Fruit fly (Drosophila melanogaster) whole organism, embryonic: ENCODE data around the gene CG7781.

Experiments
- CG10543 ChIP-seq: fragments of 200-800 bp; sonication (Bioruptor generic); optimal IDR thresholded peaks from 3 replicates; lab custom pipeline; 2017; ENCODE audit warnings: missing biosample characterization, mild to moderate bottlenecking, missing genetic modification characterization, moderate library complexity
- CG10959 ChIP-seq: fragments of 200-800 bp; sonication (Bioruptor generic); IDR thresholded peaks from 2 replicates; pipeline ENCODE4 v1.3.6; 2022; ENCODE audit warnings: missing biosample characterization, missing genetic modification characterization
- CG11247 ChIP-seq: fragments of 200-800 bp; sonication (Bioruptor generic); IDR thresholded peaks from 2 replicates; pipeline ENCODE4 v1.3.6; 2022; ENCODE audit warnings: missing biosample characterization, missing genetic modification characterization
- CG11398 ChIP-seq: fragments of 200-800 bp; sonication (Bioruptor generic); optimal IDR thresholded peaks from 2 replicates; lab custom pipeline; 2016; ENCODE audit warnings: missing biosample characterization, missing genetic modification characterization
- CG11504 ChIP-seq: fragments of 200-800 bp; sonication (Bioruptor generic); optimal IDR thresholded peaks from 3 replicates; lab custom pipeline; 2019; ENCODE audit warnings: missing biosample characterization, mild to moderate bottlenecking, missing genetic modification characterization, moderate library complexity
- CG13296 ChIP-seq: fragments of 200-800 bp; sonication (Bioruptor generic); optimal IDR thresholded peaks from 3 replicates; lab custom pipeline; 2018; ENCODE audit warnings: missing biosample characterization, mild to moderate bottlenecking, missing genetic modification characterization
- CG13894 ChIP-seq: fragments of 200-800 bp; sonication (Bioruptor generic); optimal IDR thresholded peaks from 3 replicates; lab custom pipeline; 2018; ENCODE audit warnings: missing biosample characterization, mild to moderate bottlenecking, missing genetic modification characterization, moderate library complexity
- CG15269 ChIP-seq: fragments of 200-800 bp; sonication (Bioruptor generic); optimal IDR thresholded peaks from 2 replicates; lab custom pipeline; 2018; ENCODE audit warnings: missing biosample characterization, mild to moderate bottlenecking, missing genetic modification characterization, moderate library complexity
- CG16779 ChIP-seq: fragments of 200-800 bp; sonication (Bioruptor generic); IDR thresholded peaks from 2 replicates; pipeline ENCODE4 v1.3.6; 2022; ENCODE audit warnings: missing biosample characterization, missing genetic modification characterization
- CG17186 ChIP-seq: fragments of 200-800 bp; sonication (Bioruptor generic); optimal IDR thresholded peaks from 3 replicates; lab custom pipeline; 2017; ENCODE audit warnings: missing biosample characterization, missing genetic modification reagents, missing genetic modification characterization
- CG17612 ChIP-seq: fragments of 200-800 bp; sonication (Bioruptor generic); IDR thresholded peaks from 2 replicates; pipeline ENCODE4 v1.3.6; 2022; ENCODE audit warnings: missing biosample characterization, missing genetic modification characterization
- CG18476 ChIP-seq: fragments of 200-800 bp; sonication (Bioruptor generic); optimal IDR thresholded peaks from 2 replicates; lab custom pipeline; 2016; ENCODE audit warnings: missing biosample characterization, mild to moderate bottlenecking, missing genetic modification characterization
- CG2678 ChIP-seq: fragments of 200-800 bp; sonication (Bioruptor generic); optimal IDR thresholded peaks from 3 replicates; lab custom pipeline; 2019; ENCODE audit warnings: missing biosample characterization, mild to moderate bottlenecking, missing genetic modification characterization, moderate library complexity
- CG31441 ChIP-seq: fragments of 200-800 bp; sonication (Bioruptor generic); IDR thresholded peaks from 2 replicates; pipeline ENCODE4 v1.3.6; 2022; ENCODE audit warnings: missing biosample characterization, missing genetic modification characterization
- CG33213 ChIP-seq: fragments of 200-800 bp; sonication (Bioruptor generic); optimal IDR thresholded peaks from 3 replicates; lab custom pipeline; 2016; ENCODE audit warnings: missing biosample characterization, missing genetic modification characterization
- CG34422 ChIP-seq: fragments of 200-800 bp; sonication (Bioruptor generic); IDR thresholded peaks from 3 replicates; pipeline ENCODE4 v1.3.6; 2022; ENCODE audit warnings: missing biosample characterization, missing genetic modification characterization
- CG4282 ChIP-seq: fragments of 200-800 bp; sonication (Bioruptor generic); optimal IDR thresholded peaks from 2 replicates; lab custom pipeline; 2016; ENCODE audit warnings: missing biosample characterization, missing genetic modification characterization
- CG43689 ChIP-seq: fragments of 200-800 bp; sonication (Bioruptor generic); IDR thresholded peaks from 2 replicates; pipeline ENCODE4 v1.3.6; 2022; ENCODE audit warnings: missing biosample characterization, missing genetic modification characterization
- CG7839 ChIP-seq: fragments of 200-800 bp; sonication (Bioruptor generic); optimal IDR thresholded peaks from 3 replicates; lab custom pipeline; 2018; ENCODE audit warnings: missing biosample characterization, mild to moderate bottlenecking, missing genetic modification characterization, moderate library complexity
- CG8359 ChIP-seq: fragments of 200-800 bp; sonication (Bioruptor generic); optimal IDR thresholded peaks from 2 replicates; lab custom pipeline; 2017; ENCODE audit warnings: missing biosample characterization, mild to moderate bottlenecking, missing genetic modification characterization, borderline replicate concordance
- CG8388 ChIP-seq: fragments of 200-800 bp; sonication (Bioruptor generic); optimal IDR thresholded peaks from 2 replicates; lab custom pipeline; 2019; ENCODE audit warnings: missing biosample characterization, mild to moderate bottlenecking, missing genetic modification characterization, moderate library complexity
- Chrac-16 ChIP-seq: fragments of 200-800 bp; sonication (Bioruptor generic); optimal IDR thresholded peaks from 3 replicates; lab custom pipeline; 2016; ENCODE audit warnings: missing biosample characterization, missing genetic modification characterization
- CoRest ChIP-seq: fragments of 200-800 bp; sonication (Bioruptor generic); optimal IDR thresholded peaks from 3 replicates; lab custom pipeline; 2018; ENCODE audit warnings: missing biosample characterization, mild to moderate bottlenecking, missing genetic modification characterization, moderate library complexity
- CrebB ChIP-seq: fragments of 200-800 bp; sonication (Bioruptor generic); optimal IDR thresholded peaks from 3 replicates; lab custom pipeline; 2018; ENCODE audit warnings: missing biosample characterization, mild to moderate bottlenecking, missing genetic modification characterization
- Dbx ChIP-seq: fragments of 200-800 bp; sonication (Bioruptor generic); IDR thresholded peaks from 3 replicates; pipeline ENCODE4 v1.3.6; 2022; ENCODE audit warnings: missing biosample characterization, missing genetic modification characterization
- Dp ChIP-seq: fragments of 200-800 bp; sonication (Bioruptor generic); optimal IDR thresholded peaks from 2 replicates; lab custom pipeline; 2018; ENCODE audit warnings: missing biosample characterization, mild to moderate bottlenecking, missing genetic modification characterization, moderate library complexity
- Drgx ChIP-seq: fragments of 200-800 bp; sonication (Bioruptor generic); IDR thresholded peaks from 2 replicates; pipeline ENCODE4 v1.3.6; 2022; ENCODE audit warnings: missing biosample characterization, missing genetic modification characterization
- H15 ChIP-seq: fragments of 200-800 bp; sonication (Bioruptor generic); IDR thresholded peaks from 3 replicates; pipeline ENCODE4 v1.3.6; 2022; ENCODE audit warnings: missing biosample characterization, missing genetic modification characterization
- MESR4 ChIP-seq: fragments of 200-800 bp; sonication (Bioruptor generic); optimal IDR thresholded peaks from 2 replicates; lab custom pipeline; 2018; ENCODE audit warnings: missing biosample characterization, mild to moderate bottlenecking, missing genetic modification characterization, moderate library complexity
- Mad ChIP-seq: fragments of 200-800 bp; sonication (Bioruptor generic); optimal IDR thresholded peaks from 2 replicates; lab custom pipeline; 2016; ENCODE audit warnings: missing biosample characterization, missing genetic modification characterization
- Med ChIP-seq: fragments of 200-800 bp; sonication (Bioruptor generic); peaks from one replicate; lab custom pipeline; 2016; ENCODE audit warnings: missing biosample characterization, missing genetic modification characterization, mild to moderate bottlenecking, inconsistent platforms, moderate library complexity
- NFAT ChIP-seq: fragments of 200-800 bp; sonication (Bioruptor generic); IDR thresholded peaks from 2 replicates; pipeline ENCODE4 v1.3.6; 2022; ENCODE audit warnings: missing biosample characterization, missing genetic modification characterization
- NK7.1 ChIP-seq: fragments of 200-800 bp; sonication (Bioruptor generic); optimal IDR thresholded peaks from 3 replicates; lab custom pipeline; 2016; ENCODE audit warnings: missing biosample characterization, missing genetic modification characterization
- NfI ChIP-seq: fragments of 200-800 bp; sonication (Bioruptor generic); optimal IDR thresholded peaks from 3 replicates; lab custom pipeline; 2018; ENCODE audit warnings: missing biosample characterization, mild to moderate bottlenecking, missing genetic modification characterization, moderate library complexity
- Six4 ChIP-seq: fragments of 200-800 bp; sonication (Bioruptor generic); optimal IDR thresholded peaks from 2 replicates; lab custom pipeline; 2016; ENCODE audit warnings: missing biosample characterization, missing genetic modification characterization
- ara ChIP-seq: fragments of 200-800 bp; sonication (Bioruptor generic); IDR thresholded peaks from 2 replicates; pipeline ENCODE4 v1.3.6; 2022; ENCODE audit warnings: missing biosample characterization, missing genetic modification characterization
- crc ChIP-seq: fragments of 200-800 bp; sonication (Bioruptor generic); optimal IDR thresholded peaks from 2 replicates; lab custom pipeline; 2016; ENCODE audit warnings: missing biosample characterization, missing genetic modification characterization
- emc ChIP-seq: fragments of 200-800 bp; sonication (Bioruptor generic); optimal IDR thresholded peaks from 2 replicates; lab custom pipeline; 2016; ENCODE audit warnings: missing biosample characterization, missing genetic modification characterization
- grn ChIP-seq: fragments of 200-800 bp; sonication (Bioruptor generic); optimal IDR thresholded peaks from 3 replicates; lab custom pipeline; 2017; ENCODE audit warnings: missing biosample characterization, missing genetic modification characterization
- hkb ChIP-seq, 2 experiments: fragments of 200-800 bp in 1 of 2; fragments of >200 bp in 1 of 2; sonication (Bioruptor generic) in 1 of 2; IDR thresholded peaks in 1 of 2; optimal IDR thresholded peaks in 1 of 2; 2 replicates each; pipeline versions ENCODE4 v1.3.6 to Lab custom; 2017 to 2022; ENCODE audit warnings: missing biosample characterization in 1 of 2, missing genetic modification characterization in 1 of 2
- ind ChIP-seq: fragments of 200-800 bp; sonication (Bioruptor generic); optimal IDR thresholded peaks from 3 replicates; lab custom pipeline; 2016; ENCODE audit warnings: missing biosample characterization, missing genetic modification characterization
- ken ChIP-seq: fragments of 200-800 bp; sonication (Bioruptor generic); IDR thresholded peaks from 3 replicates; pipeline ENCODE4 v1.3.6; 2022; ENCODE audit warnings: missing biosample characterization, missing genetic modification characterization
- lilli ChIP-seq: fragments of 200-800 bp; sonication (Bioruptor generic); optimal IDR thresholded peaks from 3 replicates; lab custom pipeline; 2016; ENCODE audit warnings: missing biosample characterization, missing genetic modification characterization
- pan ChIP-seq, 4 experiments: fragments of >200 bp in 3 of 4; fragments of 200-800 bp in 1 of 4; sonication (Bioruptor generic) in 1 of 4; optimal IDR thresholded peaks in 3 of 4; IDR thresholded peaks in 1 of 4; 2 replicates each; pipeline versions ENCODE4 v1.3.6 to Lab custom; 2017 to 2022; ENCODE audit warnings: missing biosample characterization in 2 of 4, missing genetic modification characterization in 2 of 4, mixed read lengths in 1 of 4
- ranshi ChIP-seq: fragments of 200-800 bp; sonication (Bioruptor generic); IDR thresholded peaks from 2 replicates; pipeline ENCODE4 v1.3.6; 2022; ENCODE audit warnings: missing biosample characterization, missing genetic modification characterization
- row ChIP-seq: fragments of 200-800 bp; sonication (Bioruptor generic); IDR thresholded peaks from 3 replicates; pipeline ENCODE4 v1.3.6; 2022; ENCODE audit warnings: missing biosample characterization, missing genetic modification characterization
- shn ChIP-seq: fragments of 200-800 bp; sonication (Bioruptor generic); optimal IDR thresholded peaks from 3 replicates; lab custom pipeline; 2016; ENCODE audit warnings: missing biosample characterization, missing genetic modification characterization
- sima ChIP-seq: fragments of 200-800 bp; sonication (Bioruptor generic); optimal IDR thresholded peaks from 2 replicates; lab custom pipeline; 2016; ENCODE audit warnings: missing biosample characterization, missing genetic modification characterization
- tap ChIP-seq: fragments of 200-800 bp; optimal IDR thresholded peaks from 3 replicates; lab custom pipeline; 2019; ENCODE audit warnings: missing biosample characterization, mild to moderate bottlenecking, missing genetic modification characterization, moderate library complexity
- tin ChIP-seq: fragments of 200-800 bp; sonication (Bioruptor generic); optimal IDR thresholded peaks from 3 replicates; lab custom pipeline; 2016; ENCODE audit warnings: missing biosample characterization, missing genetic modification characterization
- tna ChIP-seq: fragments of 200-800 bp; sonication (Bioruptor generic); IDR thresholded peaks from 2 replicates; pipeline ENCODE4 v1.3.6; 2022; ENCODE audit warnings: missing biosample characterization, missing genetic modification characterization; ENCODE audit not compliant: partially characterized antibody

Gene CG7781

DNA sequence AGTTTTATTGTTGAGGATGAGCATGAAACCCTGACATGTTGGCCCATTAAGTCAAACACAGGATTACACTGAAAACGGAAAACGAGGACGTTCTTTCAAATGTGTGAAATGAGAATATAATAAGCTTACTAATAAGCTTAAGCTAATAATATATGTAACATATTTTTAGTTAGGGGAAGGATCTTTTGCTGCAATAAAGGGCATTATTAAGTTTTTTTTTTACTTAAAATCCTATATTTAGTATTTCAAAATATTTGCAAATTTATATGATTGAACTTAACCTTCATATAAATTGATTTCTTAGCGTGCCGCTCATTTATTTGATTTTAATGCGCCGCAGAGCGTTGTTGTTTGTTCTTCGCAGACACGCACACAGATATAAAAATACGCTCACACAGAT lies 8.0 kb upstream of the CG7781 start (continued):
- TF ChIP-seq tna (no peak), row (GFP tag; lab: Robert Waterston, UW) (0 out of 3 replicates have a peak, but pooled peaks have one; percentile 34), Med (peak; percentile 65), emc (GFP tag; lab: Kevin White, UChicago) (no peak), H15 (GFP tag; lab: Robert Waterston, UW) (no peak), CG7839 (peak; percentile 32), CG34422 (GFP tag; lab: Robert Waterston, UW) (no peak), CG11504 (tag; lab: Kevin White, UChicago) (peak; percentile 51), ara (GFP tag; lab: Robert Waterston, UW) (no peak), CG33213 (GFP tag; lab: Kevin White, UChicago) (no peak), ranshi (GFP tag; lab: Robert Waterston, UW) (no peak), CG31441 (GFP tag; lab: Robert Waterston, UW) (no peak), CG15269 (no peak), CG10959 (GFP tag; lab: Robert Waterston, UW) (no peak), CG10543 (GFP tag; lab: Kevin White, UChicago) (no peak), CoRest (tag; lab: Kevin White, UChicago) (peak; percentile 20), shn (GFP tag; lab: Kevin White, UChicago) (no peak), crc (GFP tag; lab: Kevin White, UChicago) (no peak), CG13296 (GFP tag; lab: Kevin White, UChicago) (no peak), grn (GFP tag; lab: Kevin White, UChicago) (no peak), CG18476 (no peak), CrebB (tag; lab: Kevin White, UChicago) (no peak), hkb (optimal IDR thresholded peaks at IDR 0.05; lab: Kevin White, UChicago) (no peak), hkb (GFP tag; IDR thresholded peaks at IDR 0.05; lab: Robert Waterston, UW) (no peak), CG43689 (GFP tag; lab: Robert Waterston, UW) (no peak), CG16779 (GFP tag; lab: Robert Waterston, UW) (no peak), MESR4 (GFP tag; lab: Kevin White, UChicago) (no peak), pan (optimal IDR thresholded peaks at IDR 0.05; lab: Kevin White, UChicago) (no peak), pan (GFP tag; optimal IDR thresholded peaks at IDR 0.05 in 1 of 2, IDR thresholded peaks at IDR 0.05 in 1 of 2) (no peak), CG17186 (GFP tag; lab: Kevin White, UChicago) (no peak), NFAT (GFP tag; lab: Robert Waterston, UW) (no peak), NfI (no peak), CG8388 (GFP tag; lab: Kevin White, UChicago) (no peak), Chrac-16 (GFP tag; lab: Kevin White, UChicago) (no peak), Six4 (GFP tag; lab: Kevin White, UChicago) (no peak), NK7.1 (GFP tag; lab: Kevin White, UChicago) (no peak), ken (GFP tag; lab: Robert Waterston, UW) (no peak), CG4282 (no peak), Dbx (GFP tag; lab: Robert Waterston, UW) (0 out of 3 replicates have a peak, but pooled peaks have one; percentile 5), CG13894 (tag; lab: Kevin White, UChicago) (no peak), tin (GFP tag; lab: Kevin White, UChicago) (no peak), Dp (GFP tag; lab: Kevin White, UChicago) (no peak), Drgx (GFP tag; lab: Robert Waterston, UW) (no peak), lilli (GFP tag; lab: Kevin White, UChicago) (no peak), CG8359 (no peak), CG11247 (GFP tag; lab: Robert Waterston, UW) (no peak), Mad (no peak), CG11398 (GFP tag; lab: Kevin White, UChicago) (no peak), ind (GFP tag; lab: Kevin White, UChicago) (no peak), tap (no peak), CG17612 (GFP tag; lab: Robert Waterston, UW) (no peak), sima (GFP tag; lab: Kevin White, UChicago) (no peak), CG2678 (tag; lab: Kevin White, UChicago) (peak; percentile 62)
